Worm (Caenorhabditis elegans) whole organism, mixed stage, embryonic: ENCODE measurements around the gene tnt-3.

Experiments
- M03D4.4 ChIP-seq: sonication (generic microtip); optimal IDR thresholded peaks from 2 replicates; lab custom pipeline; 2017; ENCODE audit warnings: mild to moderate bottlenecking, missing genetic modification characterization, missing compliant biosample characterization
- bed-3 ChIP-seq: fragments of 200-800 bp; sonication (Bioruptor generic); optimal IDR thresholded peaks from 3 replicates; lab custom pipeline; 2018; ENCODE audit warnings: mild to moderate bottlenecking, missing genetic modification characterization, moderate library complexity, missing compliant biosample characterization
- blmp-1 ChIP-seq: fragments of 150-350 bp; optimal IDR thresholded peaks from 2 replicates; lab custom pipeline; 2014; ENCODE audit warnings: missing biosample characterization, missing genetic modification characterization
- ceh-39 ChIP-seq: fragments of 150-350 bp; optimal IDR thresholded peaks from 2 replicates; lab custom pipeline; 2014; ENCODE audit warnings: missing biosample characterization, missing genetic modification characterization
- ceh-43 ChIP-seq: fragments of 200-800 bp; sonication (Bioruptor generic); optimal IDR thresholded peaks from 2 replicates; lab custom pipeline; 2018; ENCODE audit warnings: mild to moderate bottlenecking, missing genetic modification characterization, moderate library complexity, missing compliant biosample characterization
- ceh-83 ChIP-seq: fragments of 200-800 bp; sonication (Bioruptor generic); optimal IDR thresholded peaks from 2 replicates; lab custom pipeline; 2018; ENCODE audit warnings: mild to moderate bottlenecking, missing genetic modification characterization, missing compliant biosample characterization
- ces-1 ChIP-seq: fragments of 150-350 bp; optimal IDR thresholded peaks from 2 replicates; lab custom pipeline; 2014; ENCODE audit warnings: missing biosample characterization, missing genetic modification reagents, missing genetic modification characterization
- cnd-1 ChIP-seq: fragments of 200-800 bp; sonication (Bioruptor generic); optimal IDR thresholded peaks from 2 replicates; lab custom pipeline; 2018; ENCODE audit warnings: mild to moderate bottlenecking, missing genetic modification characterization, missing compliant biosample characterization
- drap-1 ChIP-seq: fragments of 200-800 bp; sonication (Bioruptor generic); optimal IDR thresholded peaks from 3 replicates; lab custom pipeline; 2018; ENCODE audit warnings: mild to moderate bottlenecking, missing genetic modification characterization, missing compliant biosample characterization
- elt-1 ChIP-seq: sonication (generic microtip); optimal IDR thresholded peaks from 2 replicates; lab custom pipeline; 2017; ENCODE audit warnings: missing genetic modification characterization, mild to moderate bottlenecking, missing compliant biosample characterization, antibody characterized with exemption, moderate library complexity, borderline replicate concordance; ENCODE audit not compliant: insufficient read depth
- elt-3 ChIP-seq: fragments of 150-350 bp; optimal IDR thresholded peaks from 2 replicates; lab custom pipeline; 2014; ENCODE audit warnings: missing biosample characterization, missing genetic modification characterization
- flh-1 ChIP-seq: fragments of 200-800 bp; sonication (Bioruptor generic); optimal IDR thresholded peaks from 2 replicates; lab custom pipeline; 2018; ENCODE audit warnings: mild to moderate bottlenecking, missing genetic modification characterization, moderate library complexity, missing compliant biosample characterization
- ham-2 ChIP-seq: fragments of 200-800 bp; sonication (Bioruptor generic); optimal IDR thresholded peaks from 2 replicates; lab custom pipeline; 2018; ENCODE audit warnings: mild to moderate bottlenecking, missing genetic modification characterization, missing compliant biosample characterization
- hlh-1 ChIP-seq: fragments of 150-350 bp; optimal IDR thresholded peaks from 2 replicates; lab custom pipeline; 2014; ENCODE audit warnings: missing biosample characterization, missing genetic modification reagents, missing genetic modification characterization
- lin-13 ChIP-seq: fragments of 150-350 bp; optimal IDR thresholded peaks from 2 replicates; lab custom pipeline; 2014; ENCODE audit warnings: missing biosample characterization, missing genetic modification characterization
- lin-32 ChIP-seq: fragments of 200-800 bp; sonication (Bioruptor generic); optimal IDR thresholded peaks from 2 replicates; lab custom pipeline; 2018; ENCODE audit warnings: mild to moderate bottlenecking, missing genetic modification characterization, missing compliant biosample characterization
- lsy-2 ChIP-seq: fragments of 150-350 bp; optimal IDR thresholded peaks from 2 replicates; lab custom pipeline; 2014; ENCODE audit warnings: missing biosample characterization, missing genetic modification characterization
- mab-5 ChIP-seq: fragments of 150-350 bp; optimal IDR thresholded peaks from 2 replicates; lab custom pipeline; 2014; ENCODE audit warnings: missing biosample characterization, missing genetic modification characterization
- mep-1 ChIP-seq: fragments of 150-350 bp; optimal IDR thresholded peaks from 2 replicates; lab custom pipeline; 2017; ENCODE audit warnings: missing biosample characterization, missing genetic modification reagents, missing genetic modification characterization, inconsistent platforms
- nhr-12 ChIP-seq: fragments of 150-350 bp; optimal IDR thresholded peaks from 2 replicates; lab custom pipeline; 2014; ENCODE audit warnings: missing biosample characterization, missing genetic modification characterization
- nhr-2 ChIP-seq: fragments of 150-350 bp; optimal IDR thresholded peaks from 2 replicates; lab custom pipeline; 2014; ENCODE audit warnings: missing biosample characterization, missing genetic modification characterization
- nhr-237 ChIP-seq: fragments of 150-350 bp; optimal IDR thresholded peaks from 2 replicates; lab custom pipeline; 2014; ENCODE audit warnings: missing biosample characterization, missing genetic modification characterization
- nhr-28 ChIP-seq: fragments of 150-350 bp; optimal IDR thresholded peaks from 2 replicates; lab custom pipeline; 2014; ENCODE audit warnings: missing biosample characterization, missing genetic modification characterization
- nhr-76 ChIP-seq: sonication (generic microtip); optimal IDR thresholded peaks from 2 replicates; lab custom pipeline; 2017; ENCODE audit warnings: missing biosample characterization, missing genetic modification characterization
- pha-4 ChIP-seq: fragments of 150-350 bp; optimal IDR thresholded peaks from 2 replicates; lab custom pipeline; 2018; ENCODE audit warnings: missing biosample characterization, missing genetic modification reagents, missing genetic modification characterization
- sem-2 ChIP-seq: fragments of 200-800 bp; sonication (Bioruptor generic); optimal IDR thresholded peaks from 2 replicates; lab custom pipeline; 2018; ENCODE audit warnings: mild to moderate bottlenecking, missing genetic modification characterization, missing compliant biosample characterization
- snpc-4 ChIP-seq: fragments of 150-350 bp; optimal IDR thresholded peaks from 2 replicates; lab custom pipeline; 2014; ENCODE audit warnings: missing biosample characterization, missing genetic modification characterization
- sptf-1 ChIP-seq: sonication (generic microtip); optimal IDR thresholded peaks from 2 replicates; lab custom pipeline; 2017; ENCODE audit warnings: mild to moderate bottlenecking, missing genetic modification characterization, moderate library complexity, missing compliant biosample characterization
- tbx-8 ChIP-seq: fragments of 200-800 bp; sonication (Bioruptor generic); optimal IDR thresholded peaks from 2 replicates; lab custom pipeline; 2018; ENCODE audit warnings: mild to moderate bottlenecking, missing genetic modification characterization, moderate library complexity, missing compliant biosample characterization
- unc-120 ChIP-seq: sonication (generic microtip); optimal IDR thresholded peaks from 2 replicates; lab custom pipeline; 2017; ENCODE audit warnings: missing genetic modification characterization, missing compliant biosample characterization; ENCODE audit not compliant: poor library complexity, severe bottlenecking
- unc-39 ChIP-seq: fragments of 150-350 bp; optimal IDR thresholded peaks from 2 replicates; lab custom pipeline; 2014; ENCODE audit warnings: missing biosample characterization, missing genetic modification characterization
- unc-62 ChIP-seq: fragments of 150-350 bp; optimal IDR thresholded peaks from 2 replicates; lab custom pipeline; 2014; ENCODE audit warnings: missing biosample characterization, missing genetic modification reagents, missing genetic modification characterization
- zip-8 ChIP-seq: fragments of 150-350 bp; optimal IDR thresholded peaks from 2 replicates; lab custom pipeline; 2014; ENCODE audit warnings: missing biosample characterization, missing genetic modification characterization
- ztf-11 ChIP-seq: fragments of 150-350 bp; optimal IDR thresholded peaks from 2 replicates; lab custom pipeline; 2014; ENCODE audit warnings: missing biosample characterization, missing genetic modification characterization

Gene tnt-3

ce11 chrX:7906430-7907014 is 38.4 kb downstream of the tnt-3 start, which contains the start of gene C39D10.1:
TSS of gene C39D10.1 (plus strand) at chrX:7906964.
- TF ChIP-seq sptf-1 (no peak), M03D4.4 (tag; lab: Kevin White, UChicago) (no peak), ham-2 (GFP tag; lab: Kevin White, UChicago) (no peak), lin-32 (no peak), zip-8 (tag; lab: Kevin White, UChicago) (no peak), nhr-237 (tag; lab: Kevin White, UChicago) (no peak), ztf-11 (no peak)

- TF ChIP-seq flh-1 (GFP tag; lab: Kevin White, UChicago) (no peak), unc-120 (no peak), ztf-11 (no peak), sptf-1 (no peak), zip-8 (tag; lab: Kevin White, UChicago) (no peak), nhr-12 (tag; lab: Kevin White, UChicago) (no peak), nhr-76 (no peak), unc-39 (tag; lab: Kevin White, UChicago) (no peak), snpc-4 (tag; lab: Kevin White, UChicago) (no peak), hlh-1 (tag; lab: Kevin White, UChicago) (no peak), lsy-2 (no peak), mab-5 (no peak), tbx-8 (no peak), ham-2 (GFP tag; lab: Kevin White, UChicago) (no peak), cnd-1 (tag; lab: Kevin White, UChicago) (no peak), nhr-2 (tag; lab: Kevin White, UChicago) (no peak), lin-13 (no peak), pha-4 (no peak), bed-3 (GFP tag; lab: Kevin White, UChicago) (no peak), drap-1 (no peak)
- TF ChIP-seq, all 35 proteins: peak for 0
These were observed 41.9 kb downstream of the tnt-3 start, which contains the start of gene C39D10.11 for ce11 chrX:7902976-7903375. TSS of gene C39D10.11 (plus strand) at chrX:7903276.

- TF ChIP-seq snpc-4 (tag; lab: Kevin White, UChicago): no peak
- no peak for TF ChIP-seq ces-1 (GFP tag; lab: Kevin White, UChicago)
- no peak for TF ChIP-seq blmp-1 (tag; lab: Kevin White, UChicago)
- TF ChIP-seq zip-8 (tag; lab: Kevin White, UChicago): no peak
- TF ChIP-seq elt-1 (tag; lab: Kevin White, UChicago): no peak
- no peak for TF ChIP-seq tbx-8
- TF ChIP-seq ceh-39 (tag; lab: Kevin White, UChicago): no peak
- TF ChIP-seq hlh-1 (tag; lab: Kevin White, UChicago): no peak
- no peak for TF ChIP-seq sem-2
- no peak for TF ChIP-seq unc-39 (tag; lab: Kevin White, UChicago)
- TF ChIP-seq elt-3: no peak
- no peak for TF ChIP-seq sptf-1
- no peak for TF ChIP-seq lsy-2
- TF ChIP-seq ham-2 (GFP tag; lab: Kevin White, UChicago): no peak
- TF ChIP-seq lin-13: no peak
- no peak for TF ChIP-seq drap-1
- TF ChIP-seq ceh-83 (GFP tag; lab: Kevin White, UChicago): no peak
- TF ChIP-seq nhr-28 (tag; lab: Kevin White, UChicago): no peak
These were observed 43.1 kb downstream of the tnt-3 start for ce11 chrX:7901840-7902239.

ce11 chrX:7900180-7900579 is 44.7 kb downstream of the tnt-3 start:
- no peak for TF ChIP-seq tbx-8
- no peak for TF ChIP-seq ces-1 (GFP tag; lab: Kevin White, UChicago)
- TF ChIP-seq elt-1 (tag; lab: Kevin White, UChicago): no peak
- TF ChIP-seq ceh-43: no peak
- TF ChIP-seq unc-39 (tag; lab: Kevin White, UChicago): no peak
- no peak for TF ChIP-seq ceh-39 (tag; lab: Kevin White, UChicago)
- TF ChIP-seq flh-1 (GFP tag; lab: Kevin White, UChicago): no peak
- TF ChIP-seq sptf-1: no peak
- TF ChIP-seq nhr-237 (tag; lab: Kevin White, UChicago): no peak
- TF ChIP-seq lin-32: no peak
- no peak for TF ChIP-seq zip-8 (tag; lab: Kevin White, UChicago)
- no peak for TF ChIP-seq elt-3
- TF ChIP-seq unc-62 (GFP tag; lab: Kevin White, UChicago): no peak
- TF ChIP-seq nhr-12 (tag; lab: Kevin White, UChicago): no peak
- TF ChIP-seq ztf-11: no peak
- no peak for TF ChIP-seq drap-1
- no peak for TF ChIP-seq mep-1 (tag; lab: Kevin White, UChicago)
